Worm (Caenorhabditis elegans) whole organism, L3 larva: ENCODE data around the gene F47C12.8.

Source experiments
- R02D3.7 ChIP-seq: fragments of 150-350 bp; optimal IDR thresholded peaks from 2 replicates; lab custom pipeline; 2014; ENCODE audit warnings: missing biosample characterization, missing genetic modification characterization
- ZK546.5 ChIP-seq: sonication (generic microtip); optimal IDR thresholded peaks from 2 replicates; lab custom pipeline; 2017; ENCODE audit warnings: missing biosample characterization, missing genetic modification characterization
- ama-1 ChIP-seq: fragments of 150-350 bp; optimal IDR thresholded peaks from 2 replicates; lab custom pipeline; 2018
- ceh-16 ChIP-seq: sonication (generic microtip); optimal IDR thresholded peaks from 2 replicates; lab custom pipeline; 2017; ENCODE audit warnings: missing biosample characterization, missing genetic modification characterization
- ceh-82 ChIP-seq: fragments of 150-350 bp; optimal IDR thresholded peaks from 2 replicates; lab custom pipeline; 2014; ENCODE audit warnings: missing biosample characterization, missing genetic modification characterization
- ceh-9 ChIP-seq: sonication (generic microtip); optimal IDR thresholded peaks from 2 replicates; lab custom pipeline; 2018; ENCODE audit warnings: missing biosample characterization, missing genetic modification characterization
- daf-12 ChIP-seq: fragments of 150-350 bp; optimal IDR thresholded peaks from 2 replicates; lab custom pipeline; 2014; ENCODE audit warnings: missing biosample characterization, missing genetic modification reagents, missing genetic modification characterization
- egl-27 ChIP-seq: sonication (generic microtip); optimal IDR thresholded peaks from 4 replicates; lab custom pipeline; 2017; ENCODE audit warnings: missing biosample characterization, missing genetic modification reagents, missing genetic modification characterization
- elt-1 ChIP-seq: fragments of 150-350 bp; optimal IDR thresholded peaks from 2 replicates; lab custom pipeline; 2014; ENCODE audit warnings: missing biosample characterization, missing genetic modification characterization
- elt-2 ChIP-seq: sonication (generic microtip); optimal IDR thresholded peaks from 2 replicates; lab custom pipeline; 2016; ENCODE audit warnings: missing genetic modification reagents, mild to moderate bottlenecking, missing genetic modification characterization, missing compliant biosample characterization
- elt-3 ChIP-seq, 3 experiments: fragments of 150-350 bp in 1 of 3; sonication (generic microtip) in 2 of 3; optimal IDR thresholded peaks; 2 replicates in 2 of 3; 4 replicates in 1 of 3; lab custom pipeline; 2014 to 2017; ENCODE audit warnings: missing biosample characterization in 3 of 3, missing genetic modification characterization in 3 of 3
- eor-1 ChIP-seq, 2 experiments: fragments of 150-350 bp; optimal IDR thresholded peaks; 2 replicates each; lab custom pipeline; 2014 to 2018; ENCODE audit warnings: missing biosample characterization in 2 of 2, missing genetic modification characterization in 2 of 2
- fkh-10 ChIP-seq: sonication (generic microtip); optimal IDR thresholded peaks from 2 replicates; lab custom pipeline; 2017; ENCODE audit warnings: missing biosample characterization, missing genetic modification reagents, missing genetic modification characterization
- fkh-2 ChIP-seq: fragments of 150-350 bp; optimal IDR thresholded peaks from 2 replicates; lab custom pipeline; 2014; ENCODE audit warnings: missing biosample characterization, missing genetic modification reagents, missing genetic modification characterization
- fos-1 ChIP-seq: fragments of 150-350 bp; optimal IDR thresholded peaks from 2 replicates; lab custom pipeline; 2014; ENCODE audit warnings: missing biosample characterization, missing genetic modification characterization
- hmg-11 ChIP-seq: sonication (generic microtip); optimal IDR thresholded peaks from 2 replicates; lab custom pipeline; 2016; ENCODE audit warnings: missing genetic modification characterization, missing compliant biosample characterization
- lin-15B ChIP-seq: fragments of 150-350 bp; optimal IDR thresholded peaks from 2 replicates; lab custom pipeline; 2014; ENCODE audit warnings: missing biosample characterization, missing genetic modification characterization
- lin-39 ChIP-seq: fragments of 150-350 bp; optimal IDR thresholded peaks from 2 replicates; lab custom pipeline; 2018; ENCODE audit warnings: missing biosample characterization, missing genetic modification reagents, missing genetic modification characterization
- lsy-12 ChIP-seq: sonication (generic microtip); optimal IDR thresholded peaks from 2 replicates; lab custom pipeline; 2016; ENCODE audit warnings: mild to moderate bottlenecking, missing genetic modification characterization, missing compliant biosample characterization
- mdl-1 ChIP-seq: fragments of 150-350 bp; optimal IDR thresholded peaks from 2 replicates; lab custom pipeline; 2014; ENCODE audit warnings: missing biosample characterization, missing genetic modification characterization
- mml-1 ChIP-seq: fragments of 150-350 bp; sonication (generic microtip); optimal IDR thresholded peaks from 3 replicates; lab custom pipeline; 2014; ENCODE audit warnings: missing biosample characterization, missing genetic modification characterization
- nhr-11 ChIP-seq: fragments of 150-350 bp; optimal IDR thresholded peaks from 2 replicates; lab custom pipeline; 2014; ENCODE audit warnings: missing biosample characterization, missing genetic modification characterization
- nhr-23 ChIP-seq: fragments of 150-350 bp; optimal IDR thresholded peaks from 2 replicates; lab custom pipeline; 2014; ENCODE audit warnings: missing biosample characterization, missing genetic modification reagents, missing genetic modification characterization
- nhr-237 ChIP-seq: fragments of 150-350 bp; optimal IDR thresholded peaks from 2 replicates; lab custom pipeline; 2014; ENCODE audit warnings: missing biosample characterization, missing genetic modification characterization
- nhr-25 ChIP-seq: sonication (generic microtip); optimal IDR thresholded peaks from 2 replicates; lab custom pipeline; 2017; ENCODE audit warnings: missing biosample characterization, missing genetic modification characterization
- nhr-76 ChIP-seq: fragments of 150-350 bp; sonication (generic microtip); optimal IDR thresholded peaks from 5 replicates; lab custom pipeline; 2014; ENCODE audit warnings: missing biosample characterization, missing genetic modification characterization
- nhr-77 ChIP-seq: fragments of 150-350 bp; optimal IDR thresholded peaks from 2 replicates; lab custom pipeline; 2014; ENCODE audit warnings: missing biosample characterization, missing genetic modification characterization
- pqm-1 ChIP-seq: fragments of 150-350 bp; optimal IDR thresholded peaks from 2 replicates; lab custom pipeline; 2017; ENCODE audit warnings: missing biosample characterization, missing genetic modification characterization, inconsistent platforms
- snpc-4 ChIP-seq: fragments of 150-350 bp; optimal IDR thresholded peaks from 2 replicates; lab custom pipeline; 2014; ENCODE audit warnings: missing biosample characterization, missing genetic modification characterization
- unc-39 ChIP-seq: sonication (generic microtip); optimal IDR thresholded peaks from 4 replicates; lab custom pipeline; 2017; ENCODE audit warnings: missing biosample characterization, missing genetic modification characterization
- unc-62 ChIP-seq: fragments of 150-350 bp; sonication (generic microtip); optimal IDR thresholded peaks from 4 replicates; lab custom pipeline; 2014; ENCODE audit warnings: missing biosample characterization, missing genetic modification reagents, missing genetic modification characterization
- zag-1 ChIP-seq: fragments of 150-350 bp; optimal IDR thresholded peaks from 2 replicates; lab custom pipeline; 2014; ENCODE audit warnings: missing biosample characterization, missing genetic modification characterization

Gene F47C12.8

DNA sequence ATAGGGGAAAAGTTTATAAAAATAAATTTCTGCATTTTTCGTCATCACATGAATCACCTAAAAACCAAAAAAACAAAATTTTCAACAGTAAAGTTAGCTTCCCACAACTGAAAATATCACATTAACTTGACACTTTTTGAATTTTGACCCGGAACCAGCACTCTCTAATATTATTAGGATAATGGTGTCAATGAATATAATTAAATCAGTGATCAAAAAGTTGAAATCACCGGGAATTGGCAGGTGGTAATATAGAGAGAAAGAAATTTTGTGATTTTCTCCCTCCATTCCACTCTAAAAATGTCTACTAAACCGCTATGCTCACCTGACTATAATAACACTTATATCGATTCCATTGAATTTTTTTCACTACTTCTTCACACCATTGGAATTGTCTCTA is 18.9 kb downstream of the F47C12.8 start, which contains the start of gene srh-222:
srh-222 (plus strand) TSS at position 301 of the 400 bp plus-strand sequence.
- TF ChIP-seq daf-12 (tag; lab: Kevin White, UChicago) (no peak), lin-15B (tag; lab: Kevin White, UChicago) (no peak), mdl-1 (tag; lab: Kevin White, UChicago) (no peak), mml-1 (no peak), lsy-12 (tag; lab: Kevin White, UChicago) (no peak), unc-62 (GFP tag; lab: Kevin White, UChicago) (no peak), egl-27 (no peak), nhr-23 (tag; lab: Kevin White, UChicago) (no peak), nhr-11 (tag; lab: Kevin White, UChicago) (no peak), zag-1 (no peak), ceh-82 (no peak), ama-1 (lab: Kevin White, UChicago) (no peak), R02D3.7 (no peak), nhr-237 (no peak), snpc-4 (no peak), elt-1 (tag; lab: Kevin White, UChicago) (no peak), eor-1 (tag; optimal IDR thresholded peaks at IDR 0.05; lab: Kevin White, UChicago) (no peak)
- TF ChIP-seq, all 47 proteins: peak for 0

ce11 chrIV:3977965-3978523 is 20.4 kb downstream of the F47C12.8 start, which contains the start of gene srh-220:
TSS of gene srh-220 (minus strand) at chrIV:3978015.
- TF ChIP-seq ama-1 (lab: Kevin White, UChicago) (no peak), fkh-2 (tag; lab: Kevin White, UChicago) (no peak), nhr-77 (tag; lab: Kevin White, UChicago) (no peak), nhr-25 (tag; lab: Kevin White, UChicago) (no peak), lin-15B (tag; lab: Kevin White, UChicago) (no peak), eor-1 (tag; optimal IDR thresholded peaks at IDR 0.05; lab: Kevin White, UChicago) (no peak), daf-12 (tag; lab: Kevin White, UChicago) (no peak), lin-39 (no peak), hmg-11 (no peak), nhr-76 (tag; lab: Kevin White, UChicago) (no peak), nhr-11 (tag; lab: Kevin White, UChicago) (no peak), unc-62 (GFP tag; lab: Kevin White, UChicago) (no peak), fkh-10 (GFP tag; lab: Kevin White, UChicago) (no peak)

- TF ChIP-seq ama-1 (lab: Kevin White, UChicago): no peak
- no peak for TF ChIP-seq ZK546.5 (tag; lab: Kevin White, UChicago)
- TF ChIP-seq fos-1 (tag; lab: Kevin White, UChicago): no peak
- TF ChIP-seq nhr-11 (tag; lab: Kevin White, UChicago): no peak
- TF ChIP-seq ceh-9 (tag; lab: Kevin White, UChicago): no peak
- TF ChIP-seq fkh-10 (GFP tag; lab: Kevin White, UChicago): no peak
- TF ChIP-seq elt-2 (tag; lab: Kevin White, UChicago): no peak
- TF ChIP-seq elt-3 (tag; optimal IDR thresholded peaks at IDR 0.05; lab: Kevin White, UChicago): no peak
- no peak for TF ChIP-seq fkh-2 (tag; lab: Kevin White, UChicago)
- TF ChIP-seq ceh-16 (tag; lab: Kevin White, UChicago): no peak
- TF ChIP-seq ceh-82: no peak
- TF ChIP-seq snpc-4: no peak
- no peak for TF ChIP-seq zag-1
These were observed 25.4 kb downstream of the F47C12.8 start, which contains the start of gene clec-79 for ce11 chrIV:3973049-3973448. TSS of gene clec-79 (plus strand) at chrIV:3973349.

ce11 chrIV:3965013-3965412 is 33.4 kb downstream of the F47C12.8 start, which contains the start of gene clec-76:
TSS of gene clec-76 (plus strand) at chrIV:3965246.
- TF ChIP-seq ceh-9 (tag; lab: Kevin White, UChicago) (no peak), elt-2 (tag; lab: Kevin White, UChicago) (peak; percentile 63), pqm-1 (tag; lab: Kevin White, UChicago) (peak; percentile 25)

ce11 chrIV:3963498-3963897 is 34.9 kb downstream of the F47C12.8 start:
- TF ChIP-seq unc-39 (tag; lab: Kevin White, UChicago) (no peak), elt-2 (tag; lab: Kevin White, UChicago) (peak; percentile 72)
